Worm (Caenorhabditis elegans) whole organism, early embryonic: ENCODE measurements around the gene F37C12.18.

ENCODE experiments used
- B0310.2 ChIP-seq: sonication (generic microtip); optimal IDR thresholded peaks from 2 replicates; lab custom pipeline; 2016; ENCODE audit warnings: mild to moderate bottlenecking, missing genetic modification characterization, missing compliant biosample characterization
- F13C5.2 ChIP-seq: sonication (generic microtip); optimal IDR thresholded peaks from 2 replicates; lab custom pipeline; 2017; ENCODE audit warnings: mild to moderate bottlenecking, missing genetic modification characterization, inconsistent platforms, missing compliant biosample characterization
- aly-1 ChIP-seq: sonication (generic microtip); optimal IDR thresholded peaks from 2 replicates; lab custom pipeline; 2016; ENCODE audit warnings: missing genetic modification characterization, missing compliant biosample characterization
- ama-1 ChIP-seq: fragments of 150-350 bp; optimal IDR thresholded peaks from 2 replicates; lab custom pipeline; 2014
- ceh-13 ChIP-seq: fragments of 200-800 bp; sonication (Bioruptor generic); optimal IDR thresholded peaks from 2 replicates; lab custom pipeline; 2018; ENCODE audit warnings: mild to moderate bottlenecking, missing genetic modification characterization, missing compliant biosample characterization
- ceh-36 ChIP-seq: sonication (generic microtip); optimal IDR thresholded peaks from 2 replicates; lab custom pipeline; 2016; ENCODE audit warnings: missing genetic modification characterization, inconsistent platforms, missing compliant biosample characterization
- ets-7 ChIP-seq: sonication (generic microtip); optimal IDR thresholded peaks from 2 replicates; lab custom pipeline; 2016; ENCODE audit warnings: missing genotype, missing genetic modification characterization, missing compliant biosample characterization
- flt-1 ChIP-seq: fragments of 200-800 bp; sonication (Bioruptor generic); IDR thresholded peaks from 2 replicates; pipeline ENCODE4 v1.3.6; 2022; ENCODE audit warnings: missing genetic modification characterization, missing compliant biosample characterization
- hmbx-1 ChIP-seq: sonication (generic microtip); optimal IDR thresholded peaks from 2 replicates; lab custom pipeline; 2016; ENCODE audit warnings: mild to moderate bottlenecking, missing genetic modification characterization, missing compliant biosample characterization
- hmg-4 ChIP-seq: fragments of 200-800 bp; sonication (Bioruptor generic); optimal IDR thresholded peaks from 2 replicates; lab custom pipeline; 2018; ENCODE audit warnings: mild to moderate bottlenecking, missing genetic modification characterization, missing compliant biosample characterization
- hnd-1 ChIP-seq: sonication (generic microtip); optimal IDR thresholded peaks from 2 replicates; lab custom pipeline; 2016; ENCODE audit warnings: missing genetic modification characterization, missing compliant biosample characterization
- pes-1 ChIP-seq: fragments of 200-800 bp; sonication (Bioruptor generic); IDR thresholded peaks from 2 replicates; pipeline ENCODE4 v1.3.6; 2022; ENCODE audit warnings: missing genetic modification reagents, missing genetic modification characterization, missing compliant biosample characterization
- scrt-1 ChIP-seq: fragments of 200-800 bp; sonication (Bioruptor generic); IDR thresholded peaks from 2 replicates; pipeline ENCODE4 v1.3.6; 2022; ENCODE audit warnings: missing genetic modification characterization, missing compliant biosample characterization
- sea-1 ChIP-seq: fragments of 200-800 bp; sonication (Bioruptor generic); conservative IDR thresholded peaks from 2 replicates; pipeline ENCODE4 v1.3.6; 2022; ENCODE audit warnings: missing genetic modification characterization, missing compliant biosample characterization
- tbx-11 ChIP-seq: fragments of 200-800 bp; sonication (Bioruptor generic); IDR thresholded peaks from 2 replicates; pipeline ENCODE4 v1.3.6; 2022; ENCODE audit warnings: missing genetic modification characterization, missing compliant biosample characterization
- tbx-37 ChIP-seq: fragments of 200-800 bp; sonication (Bioruptor generic); conservative IDR thresholded peaks from 2 replicates; pipeline ENCODE4 v1.3.6; 2022; ENCODE audit warnings: missing genetic modification reagents, missing genetic modification characterization, missing compliant biosample characterization
- tra-4 ChIP-seq: sonication (generic microtip); optimal IDR thresholded peaks from 2 replicates; lab custom pipeline; 2017; ENCODE audit warnings: missing genetic modification characterization, missing compliant biosample characterization

F37C12.18 gene

ce11 chrIII:7146341-7146740, 48.9 kb downstream of the F37C12.18 start:
- TF ChIP-seq tra-4 (tag; lab: Kevin White, UChicago): no peak
- no peak for TF ChIP-seq hmbx-1 (tag; lab: Kevin White, UChicago)
- TF ChIP-seq B0310.2: no peak
- TF ChIP-seq scrt-1 (GFP tag; lab: Robert Waterston, UW): no peak
- no peak for TF ChIP-seq F13C5.2 (tag; lab: Kevin White, UChicago)
- no peak for TF ChIP-seq ceh-13 (GFP tag; lab: Kevin White, UChicago)
- TF ChIP-seq flt-1 (GFP tag; lab: Robert Waterston, UW): no peak
- TF ChIP-seq ceh-36 (tag; lab: Kevin White, UChicago): no peak
- no peak for TF ChIP-seq ama-1
- no peak for TF ChIP-seq pes-1
- no peak for TF ChIP-seq hnd-1 (tag; lab: Kevin White, UChicago)
- no peak for TF ChIP-seq sea-1 (GFP tag; lab: Robert Waterston, UW)
- TF ChIP-seq hmg-4: no peak
- no peak for TF ChIP-seq tbx-37 (GFP tag; lab: Robert Waterston, UW)
- TF ChIP-seq aly-1 (tag; lab: Kevin White, UChicago): no peak
- TF ChIP-seq tbx-11 (GFP tag; lab: Robert Waterston, UW): no peak
- no peak for TF ChIP-seq ets-7

ce11 chrIII:7144749-7145148, 50.5 kb downstream of the F37C12.18 start, which contains the start of gene glr-2:
TSS of gene glr-2 (minus strand) at chrIII:7144959.
- TF ChIP-seq hnd-1 (tag; lab: Kevin White, UChicago): no peak
- TF ChIP-seq hmg-4: no peak
- no peak for TF ChIP-seq ceh-13 (GFP tag; lab: Kevin White, UChicago)
- TF ChIP-seq flt-1 (GFP tag; lab: Robert Waterston, UW): no peak
- TF ChIP-seq ama-1: no peak
- no peak for TF ChIP-seq tra-4 (tag; lab: Kevin White, UChicago)
- no peak for TF ChIP-seq ceh-36 (tag; lab: Kevin White, UChicago)
- no peak for TF ChIP-seq tbx-37 (GFP tag; lab: Robert Waterston, UW)
- TF ChIP-seq tbx-11 (GFP tag; lab: Robert Waterston, UW): no peak
- TF ChIP-seq aly-1 (tag; lab: Kevin White, UChicago): no peak
